Fruit fly (Drosophila melanogaster): ENCODE data around the gene CG15764.

The CG15764 gene

dm6 chrX:5883394-5883793 lies 14.5 kb downstream of the CG15764 start:
- TF ChIP-seq usp (GFP tag; optimal IDR thresholded peaks at IDR 0.05) (no peak), EcR (GFP tag; optimal IDR thresholded peaks at IDR 0.05) (no peak), CG8478 (optimal IDR thresholded peaks at IDR 0.05) (no peak), psq (optimal IDR thresholded peaks at IDR 0.05) (no peak), pan (optimal IDR thresholded peaks at IDR 0.05) (no peak), Dll (optimal IDR thresholded peaks at IDR 0.05) (no peak)

dm6 chrX:5884294-5884693 lies 15.4 kb downstream of the CG15764 start:
- TF ChIP-seq CG8478 (optimal IDR thresholded peaks at IDR 0.05): no peak
- TF ChIP-seq pan (optimal IDR thresholded peaks at IDR 0.05): no peak
- no peak for TF ChIP-seq psq (optimal IDR thresholded peaks at IDR 0.05)
- no peak for TF ChIP-seq usp (GFP tag; optimal IDR thresholded peaks at IDR 0.05)
- TF ChIP-seq Dll (optimal IDR thresholded peaks at IDR 0.05): no peak
- TF ChIP-seq EcR (GFP tag; optimal IDR thresholded peaks at IDR 0.05): no peak

- TF ChIP-seq psq (optimal IDR thresholded peaks at IDR 0.05) (no peak), Dll (optimal IDR thresholded peaks at IDR 0.05) (no peak), pan (optimal IDR thresholded peaks at IDR 0.05) (no peak), EcR (GFP tag; optimal IDR thresholded peaks at IDR 0.05) (no peak), usp (GFP tag; optimal IDR thresholded peaks at IDR 0.05) (no peak), CG8478 (optimal IDR thresholded peaks at IDR 0.05) (no peak)
These were observed 16.0 kb downstream of the CG15764 start for dm6 chrX:5884887-5885286.

- no peak for TF ChIP-seq psq (optimal IDR thresholded peaks at IDR 0.05)
- no peak for TF ChIP-seq EcR (GFP tag; optimal IDR thresholded peaks at IDR 0.05)
- TF ChIP-seq usp (GFP tag; optimal IDR thresholded peaks at IDR 0.05): no peak
- TF ChIP-seq pan (optimal IDR thresholded peaks at IDR 0.05): no peak
- TF ChIP-seq Dll (optimal IDR thresholded peaks at IDR 0.05): no peak
- no peak for TF ChIP-seq CG8478 (optimal IDR thresholded peaks at IDR 0.05)
These were observed 16.6 kb downstream of the CG15764 start for dm6 chrX:5885521-5885920.

dm6 chrX:5885973-5886372 lies 17.1 kb downstream of the CG15764 start:
- TF ChIP-seq usp (GFP tag; optimal IDR thresholded peaks at IDR 0.05) (no peak), psq (optimal IDR thresholded peaks at IDR 0.05) (no peak), pan (optimal IDR thresholded peaks at IDR 0.05) (no peak), CG8478 (optimal IDR thresholded peaks at IDR 0.05) (no peak), Dll (optimal IDR thresholded peaks at IDR 0.05) (no peak), EcR (GFP tag; optimal IDR thresholded peaks at IDR 0.05) (no peak)

dm6 chrX:5886764-5887555 lies 18.1 kb downstream of the CG15764 start:
- no peak for TF ChIP-seq psq (optimal IDR thresholded peaks at IDR 0.05)
- no peak for TF ChIP-seq usp (GFP tag; optimal IDR thresholded peaks at IDR 0.05)
- no peak for TF ChIP-seq Dll (optimal IDR thresholded peaks at IDR 0.05)
- TF ChIP-seq pan (optimal IDR thresholded peaks at IDR 0.05): no peak
- TF ChIP-seq EcR (GFP tag; optimal IDR thresholded peaks at IDR 0.05): peak; percentile 51 to 83
- TF ChIP-seq CG8478 (optimal IDR thresholded peaks at IDR 0.05): no peak

- TF ChIP-seq psq (optimal IDR thresholded peaks at IDR 0.05): no peak
- no peak for TF ChIP-seq Dll (optimal IDR thresholded peaks at IDR 0.05)
- TF ChIP-seq usp (GFP tag; optimal IDR thresholded peaks at IDR 0.05): no peak
- no peak for TF ChIP-seq EcR (GFP tag; optimal IDR thresholded peaks at IDR 0.05)
- no peak for TF ChIP-seq CG8478 (optimal IDR thresholded peaks at IDR 0.05)
- TF ChIP-seq pan (optimal IDR thresholded peaks at IDR 0.05): no peak
These were observed 19.4 kb downstream of the CG15764 start for dm6 chrX:5888260-5888659.

dm6 chrX:5888933-5889332 lies 20.0 kb downstream of the CG15764 start:
- no peak for TF ChIP-seq CG8478 (optimal IDR thresholded peaks at IDR 0.05)

- TF ChIP-seq EcR (GFP tag; optimal IDR thresholded peaks at IDR 0.05) (no peak), psq (optimal IDR thresholded peaks at IDR 0.05) (no peak), Dll (optimal IDR thresholded peaks at IDR 0.05) (no peak), pan (optimal IDR thresholded peaks at IDR 0.05) (no peak), usp (GFP tag; optimal IDR thresholded peaks at IDR 0.05) (no peak), CG8478 (optimal IDR thresholded peaks at IDR 0.05) (no peak)
These were observed 23.0 kb downstream of the CG15764 start for dm6 chrX:5891666-5892444.

- no peak for TF ChIP-seq pan (optimal IDR thresholded peaks at IDR 0.05)
These were observed 23.6 kb downstream of the CG15764 start for dm6 chrX:5892512-5892911.

dm6 chrX:5893165-5893564 lies 24.3 kb downstream of the CG15764 start:
- no peak for TF ChIP-seq usp (GFP tag; optimal IDR thresholded peaks at IDR 0.05)
- no peak for TF ChIP-seq psq (optimal IDR thresholded peaks at IDR 0.05)
- no peak for TF ChIP-seq CG8478 (optimal IDR thresholded peaks at IDR 0.05)
- TF ChIP-seq Dll (optimal IDR thresholded peaks at IDR 0.05): no peak
- TF ChIP-seq pan (optimal IDR thresholded peaks at IDR 0.05): no peak
- no peak for TF ChIP-seq EcR (GFP tag; optimal IDR thresholded peaks at IDR 0.05)
